Worm (Caenorhabditis elegans) whole organism, dauer: ENCODE measurements around the gene grl-17.

ENCODE experiments used
- unc-62 ChIP-seq: sonication (generic microtip); optimal IDR thresholded peaks from 2 replicates; lab custom pipeline; 2017; ENCODE audit warnings: missing biosample characterization, missing genetic modification reagents, missing genetic modification characterization

grl-17 gene

ce11 chrV:13563841-13564240 lies at the start of gene grl-17:
grl-17 (minus strand) TSS chrV:13563941.
- no peak for TF ChIP-seq unc-62

ce11 chrV:13611782-13612181 lies 48.0 kb upstream of the grl-17 start, which contains the start of gene spig-9:
spig-9 (minus strand) TSS chrV:13611882.
- no peak for TF ChIP-seq unc-62

ce11 chrV:13609806-13610205 lies 46.1 kb upstream of the grl-17 start:
- TF ChIP-seq unc-62 = no peak

- TF ChIP-seq unc-62 = no peak
Observed at ce11 chrV:13608486-13608885, 44.7 kb upstream of the grl-17 start.

- no peak for TF ChIP-seq unc-62
Observed at ce11 chrV:13606651-13607242, 43.0 kb upstream of the grl-17 start, which contains the start of gene fmo-4. fmo-4 (minus strand) TSS chrV:13606701.

- TF ChIP-seq unc-62 = no peak
Observed at ce11 chrV:13600882-13601281, 37.1 kb upstream of the grl-17 start, which contains the start of gene rdy-2. rdy-2 (minus strand) TSS chrV:13600982.

- no peak for TF ChIP-seq unc-62
Observed at ce11 chrV:13598370-13598769, 34.6 kb upstream of the grl-17 start.

- no peak for TF ChIP-seq unc-62
Observed at ce11 chrV:13593083-13593482, 29.3 kb upstream of the grl-17 start, which contains the start of gene F53F4.4. F53F4.4 (plus strand) TSS chrV:13593383.

- no peak for TF ChIP-seq unc-62
Observed at ce11 chrV:13591504-13592174, 27.9 kb upstream of the grl-17 start, which contains the start of gene tbcb-1. tbcb-1 (plus strand) TSS chrV:13592124.

ce11 chrV:13589494-13590176 lies 25.9 kb upstream of the grl-17 start, which contains the start of the genes F53F4.2 and F53F4.18:
F53F4.2 (minus strand) TSS chrV:13589594.
F53F4.18 (plus strand) TSS chrV:13590126.
- no peak for TF ChIP-seq unc-62

ce11 chrV:13587902-13588301 lies 24.2 kb upstream of the grl-17 start, which contains the start of gene F53F4.17:
F53F4.17 (plus strand) TSS chrV:13588202.
- TF ChIP-seq unc-62 = no peak

ce11 chrV:13584484-13584883 lies 20.7 kb upstream of the grl-17 start, which contains the start of gene F53F4.1:
F53F4.1 (plus strand) TSS chrV:13584784.
- TF ChIP-seq unc-62 = no peak

- no peak for TF ChIP-seq unc-62
Observed at ce11 chrV:13580696-13581095, 17.0 kb upstream of the grl-17 start, which contains the start of gene C50B8.5. C50B8.5 (plus strand) TSS chrV:13580968.

- no peak for TF ChIP-seq unc-62
Observed at ce11 chrV:13578637-13579036, 14.9 kb upstream of the grl-17 start, which contains the start of gene C50B8.6. C50B8.6 (plus strand) TSS chrV:13578972.

- TF ChIP-seq unc-62 = no peak
Observed at ce11 chrV:13577463-13577862, 13.7 kb upstream of the grl-17 start.

ce11 chrV:13576828-13577227 lies 13.1 kb upstream of the grl-17 start:
- TF ChIP-seq unc-62 = no peak

- no peak for TF ChIP-seq unc-62
Observed at ce11 chrV:13575866-13576265, 12.1 kb upstream of the grl-17 start.
